Worm (Caenorhabditis elegans): ENCODE data around the gene haf-3.

Gene haf-3

DNA sequence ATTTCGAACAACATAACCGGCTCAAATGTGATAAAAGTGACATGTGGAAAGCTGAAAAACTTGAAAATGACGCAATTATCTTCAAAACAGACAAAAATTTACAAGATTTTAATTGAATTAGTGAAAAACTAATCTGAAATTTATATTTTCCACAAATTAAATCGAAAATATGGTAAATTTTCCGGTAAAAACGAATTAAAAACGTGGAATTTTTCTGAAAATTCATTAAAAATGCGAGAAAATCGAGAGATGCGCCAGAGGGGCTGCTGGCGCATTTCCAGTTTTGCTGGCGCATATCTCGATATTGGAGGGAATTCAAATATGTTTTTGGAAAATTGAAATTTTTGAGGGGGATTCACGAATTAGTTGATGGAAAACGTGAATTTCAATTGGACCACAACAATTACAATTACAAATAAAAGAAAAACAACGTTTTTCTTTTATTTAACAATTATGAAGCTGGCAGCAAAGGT is at the start of gene haf-3, which contains the start of gene F57A10.2:
Gene haf-3 (minus strand): TSS at position 51 of the 473 bp plus-strand sequence.
Gene F57A10.2 (plus strand): TSS at position 454 of the 473 bp plus-strand sequence.
- no peak for TF ChIP-seq zip-11 (GFP tag; IDR thresholded peaks at IDR 0.05)
- TF ChIP-seq nhr-11 (tag; optimal IDR thresholded peaks at IDR 0.05): peak; percentile 79
- TF ChIP-seq nhr-237 (tag; optimal IDR thresholded peaks at IDR 0.05): no peak
- peak; percentile 68; the same call in 1 of the 2 replicates for TF ChIP-seq php-3 (GFP tag; IDR thresholded peaks at IDR 0.05)
- TF ChIP-seq daf-16 (GFP tag; optimal IDR thresholded peaks at IDR 0.05): peak in 1 of 2 experiments; percentile 58
- TF ChIP-seq daf-16 (tag; optimal IDR thresholded peaks at IDR 0.05): peak; percentile 42
- TF ChIP-seq nhr-10 (tag; optimal IDR thresholded peaks at IDR 0.05): no peak
- no peak for TF ChIP-seq skn-1 (tag; optimal IDR thresholded peaks at IDR 0.05)
- peak; percentile 73 for TF ChIP-seq nhr-28 (tag; optimal IDR thresholded peaks at IDR 0.05)
- peak; percentile 75 for TF ChIP-seq nhr-48 (tag; optimal IDR thresholded peaks at IDR 0.05)
- TF ChIP-seq spr-3 (GFP tag; optimal IDR thresholded peaks at IDR 0.05): peak; percentile 73
- no peak for TF ChIP-seq aly-2 (tag; optimal IDR thresholded peaks at IDR 0.05)
- TF ChIP-seq nhr-6 (tag; optimal IDR thresholded peaks at IDR 0.05): peak; percentile 61
- TF ChIP-seq T26A8.4 (GFP tag; IDR thresholded peaks at IDR 0.05): peak; percentile 94
- no peak for TF ChIP-seq ceh-44 (GFP tag; IDR thresholded peaks at IDR 0.05)
- peak; percentile 6 for TF ChIP-seq ces-1 (GFP tag; optimal IDR thresholded peaks at IDR 0.05)
- peak; percentile 38 for TF ChIP-seq ceh-32 (tag; optimal IDR thresholded peaks at IDR 0.05; ENCODE audit: poor library complexity)
- peak; percentile 81 for TF ChIP-seq ztf-7 (tag; optimal IDR thresholded peaks at IDR 0.05)
- no peak for TF ChIP-seq sdz-12 (GFP tag; optimal IDR thresholded peaks at IDR 0.05)
- TF ChIP-seq Y48G9A.11 (GFP tag; IDR thresholded peaks at IDR 0.05): peak; percentile 75
- no peak for TF ChIP-seq zag-1 (tag; optimal IDR thresholded peaks at IDR 0.05)
- no peak for TF ChIP-seq saeg-2 (GFP tag; IDR thresholded peaks at IDR 0.05)
- peak; percentile 55; the same call in 1 of the 2 replicates for TF ChIP-seq lin-1 (GFP tag; IDR thresholded peaks at IDR 0.05)
- TF ChIP-seq F26F4.8 (GFP tag; conservative IDR thresholded peaks at IDR 0.05): no peak
- peak; percentile 68 for TF ChIP-seq lin-15B (tag; optimal IDR thresholded peaks at IDR 0.05)
- 0 out of 2 replicates have a peak, but pooled peaks have one; percentile 36 for TF ChIP-seq D1046.2 (GFP tag; IDR thresholded peaks at IDR 0.05)
- peak; percentile 88 for TF ChIP-seq tra-1 (GFP tag; IDR thresholded peaks at IDR 0.05)
- no peak for TF ChIP-seq daf-12 (tag; optimal IDR thresholded peaks at IDR 0.05)
- TF ChIP-seq gei-8 (GFP tag; optimal IDR thresholded peaks at IDR 0.05): no peak
- TF ChIP-seq attf-4 (tag; optimal IDR thresholded peaks at IDR 0.05): no peak
- TF ChIP-seq aha-1 (tag): peak; percentile 76
- TF ChIP-seq hmg-1.1 (GFP tag; IDR thresholded peaks at IDR 0.05): peak; percentile 79
- TF ChIP-seq lin-39 (tag; optimal IDR thresholded peaks at IDR 0.05): no peak
- TF ChIP-seq snpc-1.2 (GFP tag; IDR thresholded peaks at IDR 0.05): peak; percentile 70
- TF ChIP-seq unc-130 (GFP tag; optimal IDR thresholded peaks at IDR 0.05): no peak
- no peak for TF ChIP-seq mxl-3 (GFP tag; optimal IDR thresholded peaks at IDR 0.05)
- peak; percentile 82 for TF ChIP-seq hlh-11 (tag; optimal IDR thresholded peaks at IDR 0.05)
- peak; percentile 89 for TF ChIP-seq dmd-6 (GFP tag; IDR thresholded peaks at IDR 0.05)
- TF ChIP-seq F37D6.2 (tag; optimal IDR thresholded peaks at IDR 0.05): peak; percentile 77
- TF ChIP-seq nhr-25 (tag; optimal IDR thresholded peaks at IDR 0.05; ENCODE audit: borderline replicate concordance, insufficient read depth): peak; percentile 9
- TF ChIP-seq mdt-29 (GFP tag; IDR thresholded peaks at IDR 0.05): no peak
- peak; percentile 92 for TF ChIP-seq duxl-1 (tag; optimal IDR thresholded peaks at IDR 0.05; ENCODE audit: poor library complexity)
- TF ChIP-seq jun-1 (tag; optimal IDR thresholded peaks at IDR 0.05): peak; percentile 62
- TF ChIP-seq fkh-10 (GFP tag; optimal IDR thresholded peaks at IDR 0.05): peak; percentile 79
- no peak for TF ChIP-seq ztf-11 (tag; optimal IDR thresholded peaks at IDR 0.05)
- TF ChIP-seq hif-1 (tag; optimal IDR thresholded peaks at IDR 0.05): peak; percentile 44 to 54
- TF ChIP-seq hlh-30 (tag; optimal IDR thresholded peaks at IDR 0.05; ENCODE audit: insufficient read depth): peak; percentile 78
- TF ChIP-seq zfp-2 (tag; optimal IDR thresholded peaks at IDR 0.05): peak; percentile 10
- peak in 1 of 2 experiments; percentile 95 for TF ChIP-seq lsy-2 (tag; optimal IDR thresholded peaks at IDR 0.05)
- TF ChIP-seq ceh-20 (GFP tag; IDR thresholded peaks at IDR 0.05): no peak
- no peak for TF ChIP-seq nhr-41 (GFP tag; IDR thresholded peaks at IDR 0.05)
- TF ChIP-seq lin-38 (GFP tag; IDR thresholded peaks at IDR 0.05): peak; percentile 90

All from whole organism, L4 larva.